Worm (Caenorhabditis elegans): Measurements from ENCODE around the gene nxf-2.

nxf-2 gene

DNA sequence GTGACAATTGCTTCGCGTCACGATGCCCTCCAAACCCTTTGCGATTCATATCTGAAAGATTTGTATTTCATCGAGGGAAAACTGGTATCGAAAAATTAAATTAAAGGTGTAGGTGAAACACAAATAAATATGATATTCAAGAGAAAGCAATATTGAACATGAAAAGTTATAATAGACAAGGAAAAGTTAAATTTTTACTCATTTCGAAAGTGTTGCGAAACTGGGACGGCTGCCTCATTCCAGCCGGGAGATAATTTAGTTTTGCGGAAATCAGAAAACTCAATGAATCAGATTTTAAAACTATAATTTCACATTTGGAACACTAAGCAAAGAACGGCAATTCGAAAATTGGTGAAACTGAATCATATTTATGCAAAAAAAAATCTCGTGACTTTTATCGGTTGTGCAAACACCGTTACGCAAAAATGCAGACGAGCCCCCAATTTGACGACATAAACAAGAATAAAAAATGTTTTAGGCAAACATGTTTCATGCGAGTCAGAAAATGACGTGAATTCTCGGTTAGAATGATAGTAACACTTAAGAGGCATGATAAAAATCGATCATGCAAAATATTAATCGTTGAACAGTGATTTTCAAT, 2.6 kb downstream of the nxf-2 start, which contains the start of the genes nxf-1 and C15H11.11 (continued):
- TF ChIP-seq lsy-12 (tag; optimal IDR thresholded peaks at IDR 0.05) (no peak), snpc-4 (tag; optimal IDR thresholded peaks at IDR 0.05) (peak; percentile 77)

DNA sequence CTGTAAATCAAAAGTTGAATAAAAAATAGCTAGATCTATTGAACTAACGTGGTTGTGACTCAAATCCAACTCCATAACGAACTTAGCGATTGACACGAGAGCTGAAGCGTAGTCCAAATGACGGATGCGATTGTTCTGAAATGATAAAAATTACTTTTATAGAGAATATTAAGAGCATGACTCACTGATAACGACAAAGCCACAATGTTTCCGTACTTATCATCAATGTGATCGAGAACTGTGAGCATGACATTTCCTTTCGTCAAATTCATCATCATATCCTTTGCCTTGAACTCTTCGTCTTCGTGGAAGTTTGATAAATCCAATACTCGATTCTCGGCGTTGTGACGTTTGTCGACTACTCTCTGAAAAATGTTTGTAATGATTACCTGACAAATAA, 3.6 kb downstream of the nxf-2 start:
- TF ChIP-seq elt-2 (tag; optimal IDR thresholded peaks at IDR 0.05) (peak; percentile 71), R02D3.7 (tag; optimal IDR thresholded peaks at IDR 0.05) (no peak), pqm-1 (tag; optimal IDR thresholded peaks at IDR 0.05) (peak; percentile 86), skn-1 (tag; optimal IDR thresholded peaks at IDR 0.05) (peak; percentile 10), jun-1 (tag; optimal IDR thresholded peaks at IDR 0.05) (peak; percentile 58), aly-2 (tag; optimal IDR thresholded peaks at IDR 0.05) (no peak), unc-39 (tag; optimal IDR thresholded peaks at IDR 0.05) (no peak), unc-62 (GFP tag; optimal IDR thresholded peaks at IDR 0.05) (no peak), sea-2 (GFP tag; optimal IDR thresholded peaks at IDR 0.05) (no peak), ama-1 (optimal IDR thresholded peaks at IDR 0.05) (no peak), zag-1 (tag; optimal IDR thresholded peaks at IDR 0.05) (no peak), nhr-25 (tag; optimal IDR thresholded peaks at IDR 0.05) (no peak), nhr-11 (tag; optimal IDR thresholded peaks at IDR 0.05) (no peak)

DNA sequence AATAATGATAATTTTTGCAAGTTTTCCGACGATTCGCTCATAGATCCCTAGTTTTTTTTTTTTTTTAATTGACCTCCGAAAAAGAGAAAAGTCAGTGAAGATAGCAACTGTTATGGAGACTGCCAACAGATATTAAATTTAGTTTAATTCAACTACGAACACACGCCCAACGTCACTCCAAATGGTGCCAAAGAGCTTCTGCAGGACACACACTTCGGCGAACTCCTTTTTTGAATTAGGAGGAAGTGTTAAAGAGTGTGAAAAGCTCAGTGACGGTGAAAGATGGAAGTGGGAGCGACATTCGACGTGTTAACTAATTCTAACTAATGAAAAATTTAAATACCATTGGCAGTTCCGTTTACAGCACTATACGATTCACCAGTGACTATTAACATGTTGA, 5.6 kb downstream of the nxf-2 start:
- no peak for TF ChIP-seq skn-1 (tag; optimal IDR thresholded peaks at IDR 0.05)
- TF ChIP-seq ceh-28 (tag; optimal IDR thresholded peaks at IDR 0.05) = no peak
- TF ChIP-seq ama-1 (optimal IDR thresholded peaks at IDR 0.05) = peak; percentile 65

DNA sequence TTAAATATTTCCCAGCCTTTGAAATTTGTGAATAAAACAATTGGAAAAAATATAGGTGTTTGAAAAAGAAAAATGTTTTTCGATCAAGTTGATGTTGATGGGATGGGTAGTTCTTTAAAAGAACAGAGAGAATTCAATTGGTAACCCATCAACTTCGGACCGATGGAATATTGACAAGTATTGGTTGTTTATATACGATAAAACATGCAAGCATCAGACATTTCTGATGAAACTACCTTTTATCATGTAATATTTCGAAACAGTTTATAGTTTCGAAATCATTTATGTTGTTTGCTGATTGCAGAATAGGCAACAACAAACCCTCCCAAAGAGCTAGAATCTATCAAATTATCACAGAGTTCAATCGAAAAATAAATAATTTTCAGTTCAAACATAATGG, 7.7 kb downstream of the nxf-2 start:
- TF ChIP-seq snpc-4 (tag; optimal IDR thresholded peaks at IDR 0.05) (peak; percentile 91), tbx-2 (tag; optimal IDR thresholded peaks at IDR 0.05) (no peak)

DNA sequence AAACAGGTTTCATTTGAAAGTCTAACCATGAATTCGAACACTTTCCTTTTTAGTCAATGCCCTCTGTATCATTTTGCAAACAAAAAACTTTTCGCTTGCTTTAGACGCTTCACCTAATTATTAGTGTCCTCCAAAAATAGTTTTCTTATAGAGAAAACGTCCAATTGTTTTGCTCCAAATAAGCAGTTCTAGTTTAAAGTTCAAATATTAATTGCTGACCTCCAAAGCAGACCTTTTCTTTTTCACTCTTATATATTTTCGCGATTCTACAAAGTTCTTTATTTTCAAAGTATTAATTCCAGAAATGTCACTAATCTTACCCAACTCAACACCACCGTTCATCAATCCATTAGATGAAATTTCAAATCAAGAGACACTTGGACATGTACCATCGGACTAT, 8.9 kb downstream of the nxf-2 start, which contains the start of gene gnrr-2:
TSS of gene gnrr-2 (plus strand) at position 301 of the 400 bp plus-strand sequence.
- no peak for TF ChIP-seq ceh-16 (tag; optimal IDR thresholded peaks at IDR 0.05)
- no peak for TF ChIP-seq egl-27 (tag; optimal IDR thresholded peaks at IDR 0.05)

DNA sequence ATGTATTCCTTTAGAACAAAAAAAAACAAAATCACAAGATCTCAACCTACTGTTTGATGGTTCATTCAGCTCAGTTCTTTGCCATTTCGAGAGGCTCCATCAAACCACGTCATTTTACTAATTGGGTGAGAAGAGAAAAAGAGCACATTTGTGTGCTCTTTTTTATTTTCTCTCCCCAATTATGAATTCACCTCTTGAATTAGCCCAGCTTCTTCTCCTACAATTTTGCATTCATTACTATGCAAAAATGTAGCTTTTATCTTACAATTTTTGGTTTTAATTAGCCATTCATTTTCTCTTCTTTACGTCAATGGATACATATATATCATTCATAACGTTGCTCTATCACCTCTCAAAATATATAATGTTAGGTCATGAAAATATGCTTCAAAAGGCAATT, 12.0 kb downstream of the nxf-2 start:
- TF ChIP-seq pha-4 (tag; optimal IDR thresholded peaks at IDR 0.05) (no peak), ceh-9 (tag; optimal IDR thresholded peaks at IDR 0.05) (no peak), unc-39 (tag; optimal IDR thresholded peaks at IDR 0.05) (no peak), unc-62 (GFP tag; optimal IDR thresholded peaks at IDR 0.05) (no peak)

DNA sequence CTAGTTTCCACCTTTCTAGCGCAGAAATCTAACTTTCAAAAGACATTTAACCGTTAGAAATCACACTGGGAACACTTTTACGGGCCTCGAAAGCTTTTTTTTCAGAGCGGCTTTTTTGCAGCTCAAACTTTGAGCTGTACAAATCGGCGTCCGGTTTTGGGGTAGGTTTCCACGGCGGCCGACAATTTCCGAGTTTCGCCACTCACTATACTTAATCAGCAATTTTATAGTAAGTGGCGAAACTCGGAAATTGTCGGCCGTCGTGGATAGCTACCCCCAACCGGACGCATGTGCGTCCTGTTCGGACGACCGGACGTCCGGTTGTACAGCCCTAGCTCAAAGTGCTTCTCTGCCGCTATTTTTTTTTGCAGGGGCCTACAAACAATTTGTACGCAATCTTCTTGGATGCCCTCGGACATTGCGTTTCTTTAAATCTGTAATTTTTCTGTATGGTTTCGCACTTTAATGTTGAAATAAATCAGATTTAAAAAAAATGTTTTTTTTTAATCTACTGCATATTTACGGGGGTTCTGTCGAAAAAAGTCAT, 21.4 kb downstream of the nxf-2 start:
- no peak for TF ChIP-seq pqm-1 (tag; optimal IDR thresholded peaks at IDR 0.05)
- TF ChIP-seq nhr-23 (tag; optimal IDR thresholded peaks at IDR 0.05) = no peak
- TF ChIP-seq nhr-237 (tag; optimal IDR thresholded peaks at IDR 0.05) = no peak
- TF ChIP-seq nfya-1 (tag; optimal IDR thresholded peaks at IDR 0.05; ENCODE audit: insufficient read depth) = no peak
- TF ChIP-seq mdl-1 (tag; optimal IDR thresholded peaks at IDR 0.05) = no peak
- TF ChIP-seq nhr-11 (tag; optimal IDR thresholded peaks at IDR 0.05) = no peak
- TF ChIP-seq tbx-2 (tag; optimal IDR thresholded peaks at IDR 0.05) = no peak
- no peak for TF ChIP-seq hmg-11 (tag; optimal IDR thresholded peaks at IDR 0.05)

DNA sequence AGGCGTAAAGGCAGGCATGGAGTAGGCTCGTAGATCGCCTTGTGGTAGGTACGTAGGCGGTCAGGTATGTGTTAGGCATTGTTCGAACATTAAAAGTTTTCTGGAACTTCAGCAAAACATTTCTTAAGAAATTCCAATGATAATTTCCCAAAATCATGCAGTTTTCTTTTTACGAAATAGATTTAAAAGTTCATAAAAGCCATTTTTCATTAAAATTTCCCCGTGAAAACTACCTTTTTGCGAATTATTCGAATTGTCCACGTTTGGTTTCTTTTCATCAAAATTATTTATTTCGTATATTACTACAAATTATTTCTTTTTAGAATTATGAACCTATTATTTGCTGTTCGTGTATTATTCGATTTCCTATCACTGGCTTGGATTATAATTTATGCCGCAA, 22.9 kb downstream of the nxf-2 start, which contains the start of gene C15H11.13:
TSS of gene C15H11.13 (plus strand) at position 301 of the 400 bp plus-strand sequence.
- no peak for TF ChIP-seq ZK546.5 (tag; optimal IDR thresholded peaks at IDR 0.05)
- TF ChIP-seq R02D3.7 (tag; optimal IDR thresholded peaks at IDR 0.05) = no peak
- no peak for TF ChIP-seq egl-5 (tag; optimal IDR thresholded peaks at IDR 0.05)
- no peak for TF ChIP-seq eor-1 (tag; optimal IDR thresholded peaks at IDR 0.05)
